Fruit fly (Drosophila melanogaster) whole organism, embryonic: ENCODE data around the gene RpL34b.

Experiments used
- Atf3 ChIP-seq: fragments of 200-800 bp; sonication (Bioruptor generic); optimal IDR thresholded peaks from 3 replicates; lab custom pipeline; 2016; ENCODE audit warnings: missing biosample characterization, missing genetic modification characterization
- BtbVII ChIP-seq: fragments of 200-800 bp; sonication (Bioruptor generic); optimal IDR thresholded peaks from 3 replicates; lab custom pipeline; 2017; ENCODE audit warnings: missing biosample characterization, mild to moderate bottlenecking, missing genetic modification characterization
- CG10366 ChIP-seq: fragments of 200-800 bp; sonication (Bioruptor generic); IDR thresholded peaks from 2 replicates; pipeline ENCODE4 v1.3.6; 2022; ENCODE audit warnings: missing biosample characterization, missing genetic modification characterization
- CG10431 ChIP-seq: fragments of 200-800 bp; sonication (Bioruptor generic); optimal IDR thresholded peaks from 3 replicates; lab custom pipeline; 2018; ENCODE audit warnings: missing biosample characterization, mild to moderate bottlenecking, missing genetic modification characterization
- CG11093 ChIP-seq: fragments of 200-800 bp; sonication (Bioruptor generic); IDR thresholded peaks from 3 replicates; pipeline ENCODE4 v1.3.6; 2022; ENCODE audit warnings: missing biosample characterization, missing genetic modification characterization
- CG11504 ChIP-seq: fragments of 200-800 bp; sonication (Bioruptor generic); optimal IDR thresholded peaks from 3 replicates; lab custom pipeline; 2019; ENCODE audit warnings: missing biosample characterization, mild to moderate bottlenecking, missing genetic modification characterization, moderate library complexity
- CG12299 ChIP-seq: fragments of 200-800 bp; sonication (Bioruptor generic); optimal IDR thresholded peaks from 2 replicates; lab custom pipeline; 2018; ENCODE audit warnings: missing biosample characterization, mild to moderate bottlenecking, missing genetic modification characterization
- CG13624 ChIP-seq: fragments of 200-800 bp; sonication (Bioruptor generic); optimal IDR thresholded peaks from 2 replicates; lab custom pipeline; 2016; ENCODE audit warnings: missing biosample characterization, missing genetic modification characterization
- CG17359 ChIP-seq: fragments of 200-800 bp; sonication (Bioruptor generic); optimal IDR thresholded peaks from 3 replicates; lab custom pipeline; 2018; ENCODE audit warnings: missing biosample characterization, mild to moderate bottlenecking, missing genetic modification characterization, moderate library complexity
- CG17568 ChIP-seq: fragments of 200-800 bp; sonication (Bioruptor generic); optimal IDR thresholded peaks from 2 replicates; lab custom pipeline; 2018; ENCODE audit warnings: missing biosample characterization, mild to moderate bottlenecking, missing genetic modification characterization, moderate library complexity
- CG18764 ChIP-seq: fragments of 200-800 bp; sonication (Bioruptor generic); optimal IDR thresholded peaks from 3 replicates; lab custom pipeline; 2016; ENCODE audit warnings: missing biosample characterization, missing genetic modification characterization
- CG34422 ChIP-seq: fragments of 200-800 bp; sonication (Bioruptor generic); IDR thresholded peaks from 3 replicates; pipeline ENCODE4 v1.3.6; 2022; ENCODE audit warnings: missing biosample characterization, missing genetic modification characterization
- CG5180 ChIP-seq: fragments of 200-800 bp; sonication (Bioruptor generic); optimal IDR thresholded peaks from 3 replicates; lab custom pipeline; 2017; ENCODE audit warnings: missing biosample characterization, missing genetic modification characterization, mild to moderate bottlenecking, moderate library complexity, missing genetic modification reagents
- CG6272 ChIP-seq: fragments of 200-800 bp; sonication (Bioruptor generic); IDR thresholded peaks from 2 replicates; pipeline ENCODE4 v1.3.6; 2022; ENCODE audit warnings: missing biosample characterization, missing genetic modification characterization
- CG6813 ChIP-seq: fragments of 200-800 bp; sonication (Bioruptor generic); optimal IDR thresholded peaks from 2 replicates; lab custom pipeline; 2017; ENCODE audit warnings: missing biosample characterization, missing genetic modification characterization, mild to moderate bottlenecking, moderate library complexity, missing genetic modification reagents
- CG7357 ChIP-seq: fragments of 200-800 bp; sonication (Bioruptor generic); IDR thresholded peaks from 3 replicates; pipeline ENCODE4 v1.3.6; 2022; ENCODE audit warnings: missing biosample characterization, missing genetic modification characterization
- CG7372 ChIP-seq: fragments of 200-800 bp; sonication (Bioruptor generic); IDR thresholded peaks from 2 replicates; pipeline ENCODE4 v1.3.6; 2022; ENCODE audit warnings: missing biosample characterization, missing genetic modification characterization
- CG7556 ChIP-seq: fragments of 200-800 bp; sonication (Bioruptor generic); optimal IDR thresholded peaks from 2 replicates; lab custom pipeline; 2017; ENCODE audit warnings: missing biosample characterization, mild to moderate bottlenecking, missing genetic modification characterization
- CG7745 ChIP-seq: fragments of 200-800 bp; sonication (Bioruptor generic); optimal IDR thresholded peaks from 2 replicates; lab custom pipeline; 2018; ENCODE audit warnings: missing biosample characterization, mild to moderate bottlenecking, missing genetic modification characterization, moderate library complexity
- CG7928 ChIP-seq: fragments of 200-800 bp; sonication (Bioruptor generic); optimal IDR thresholded peaks from 2 replicates; lab custom pipeline; 2017; ENCODE audit warnings: missing biosample characterization, mild to moderate bottlenecking, missing genetic modification characterization
- CG8281 ChIP-seq: fragments of 200-800 bp; sonication (Bioruptor generic); optimal IDR thresholded peaks from 2 replicates; lab custom pipeline; 2018; ENCODE audit warnings: missing biosample characterization, mild to moderate bottlenecking, missing genetic modification characterization, moderate library complexity
- GATAe ChIP-seq: fragments of 200-800 bp; sonication (Bioruptor generic); conservative IDR thresholded peaks from 2 replicates; pipeline ENCODE4 v1.3.6; 2022; ENCODE audit warnings: missing biosample characterization, missing genetic modification characterization
- HLH3B ChIP-seq: fragments of 200-800 bp; sonication (Bioruptor generic); IDR thresholded peaks from 2 replicates; pipeline ENCODE4 v1.3.6; 2022; ENCODE audit warnings: missing biosample characterization, missing genetic modification characterization
- Hey ChIP-seq: fragments of 200-800 bp; sonication (Bioruptor generic); optimal IDR thresholded peaks from 3 replicates; lab custom pipeline; 2018; ENCODE audit warnings: missing biosample characterization, mild to moderate bottlenecking, missing genetic modification characterization
- Max ChIP-seq: fragments of 200-800 bp; sonication (Bioruptor generic); optimal IDR thresholded peaks from 2 replicates; lab custom pipeline; 2016; ENCODE audit warnings: missing biosample characterization, mild to moderate bottlenecking, missing genetic modification characterization
- Myb ChIP-seq: fragments of 200-800 bp; sonication (Bioruptor generic); optimal IDR thresholded peaks from 2 replicates; lab custom pipeline; 2016; ENCODE audit warnings: missing biosample characterization, missing genetic modification characterization
- Opbp ChIP-seq: fragments of 200-800 bp; sonication (Bioruptor generic); IDR thresholded peaks from 3 replicates; pipeline ENCODE4 v1.3.6; 2022; ENCODE audit warnings: missing biosample characterization, missing genetic modification characterization; ENCODE audit not compliant: partially characterized antibody
- Ssrp ChIP-seq: fragments of 200-800 bp; sonication (Bioruptor generic); optimal IDR thresholded peaks from 2 replicates; lab custom pipeline; 2018; ENCODE audit warnings: missing biosample characterization, mild to moderate bottlenecking, missing genetic modification characterization, moderate library complexity
- YL-1 ChIP-seq: fragments of 200-800 bp; sonication (Bioruptor generic); optimal IDR thresholded peaks from 3 replicates; lab custom pipeline; 2017; ENCODE audit warnings: missing biosample characterization, mild to moderate bottlenecking, missing genetic modification characterization
- az2 ChIP-seq: fragments of 200-800 bp; sonication (Bioruptor generic); optimal IDR thresholded peaks from 3 replicates; lab custom pipeline; 2016; ENCODE audit warnings: missing biosample characterization, missing genetic modification characterization
- bowl ChIP-seq: fragments of 200-800 bp; sonication (Bioruptor generic); IDR thresholded peaks from 2 replicates; pipeline ENCODE4 v1.3.6; 2022; ENCODE audit warnings: missing biosample characterization, missing genetic modification characterization
- btn ChIP-seq: fragments of 200-800 bp; sonication (Bioruptor generic); optimal IDR thresholded peaks from 2 replicates; lab custom pipeline; 2016; ENCODE audit warnings: missing biosample characterization, missing genetic modification characterization
- caup ChIP-seq: fragments of 200-800 bp; sonication (Bioruptor generic); optimal IDR thresholded peaks from 3 replicates; lab custom pipeline; 2017; ENCODE audit warnings: missing biosample characterization, mild to moderate bottlenecking, missing genetic modification characterization, moderate library complexity; ENCODE audit not compliant: severe bottlenecking
- dm ChIP-seq: fragments of 200-800 bp; sonication (Bioruptor generic); optimal IDR thresholded peaks from 3 replicates; lab custom pipeline; 2016; ENCODE audit warnings: missing biosample characterization, missing genetic modification characterization
- en ChIP-seq: fragments of 200-800 bp; sonication (Bioruptor generic); optimal IDR thresholded peaks from 2 replicates; lab custom pipeline; 2016; ENCODE audit warnings: missing biosample characterization, missing genetic modification characterization
- fd64A ChIP-seq: fragments of 200-800 bp; sonication (Bioruptor generic); optimal IDR thresholded peaks from 3 replicates; lab custom pipeline; 2018; ENCODE audit warnings: missing biosample characterization, mild to moderate bottlenecking, missing genetic modification characterization
- gce ChIP-seq: fragments of 200-800 bp; sonication (Bioruptor generic); IDR thresholded peaks from 3 replicates; pipeline ENCODE4 v1.3.6; 2022; ENCODE audit warnings: missing biosample characterization, missing genetic modification characterization
- grn ChIP-seq: fragments of 200-800 bp; sonication (Bioruptor generic); optimal IDR thresholded peaks from 3 replicates; lab custom pipeline; 2017; ENCODE audit warnings: missing biosample characterization, missing genetic modification characterization
- hb ChIP-seq: fragments of 200-800 bp; sonication (Bioruptor generic); IDR thresholded peaks from 3 replicates; pipeline ENCODE4 v1.3.6; 2022; ENCODE audit warnings: missing biosample characterization, missing genetic modification characterization; ENCODE audit not compliant: partially characterized antibody
- hth ChIP-seq: fragments of >200 bp; optimal IDR thresholded peaks from 2 replicates; lab custom pipeline; 2017; ENCODE audit warnings: inconsistent platforms
- kah ChIP-seq: fragments of 200-800 bp; sonication (Bioruptor generic); optimal IDR thresholded peaks from 2 replicates; lab custom pipeline; 2018; ENCODE audit warnings: missing biosample characterization, mild to moderate bottlenecking, missing genetic modification characterization
- kni ChIP-seq: fragments of 200-800 bp; sonication (Bioruptor generic); optimal IDR thresholded peaks from 3 replicates; lab custom pipeline; 2017; ENCODE audit warnings: mild to moderate bottlenecking, missing biosample characterization, missing genetic modification reagents, missing genetic modification characterization
- pfk ChIP-seq: fragments of 200-800 bp; sonication (Bioruptor generic); optimal IDR thresholded peaks from 2 replicates; lab custom pipeline; 2018; ENCODE audit warnings: missing biosample characterization, mild to moderate bottlenecking, missing genetic modification characterization, moderate library complexity
- pros ChIP-seq: fragments of 200-800 bp; sonication (Bioruptor generic); optimal IDR thresholded peaks from 3 replicates; lab custom pipeline; 2019; ENCODE audit warnings: missing biosample characterization, mild to moderate bottlenecking, missing genetic modification characterization, moderate library complexity
- seq ChIP-seq: fragments of 200-800 bp; sonication (Bioruptor generic); IDR thresholded peaks from 2 replicates; pipeline ENCODE4 v1.3.6; 2022; ENCODE audit warnings: missing biosample characterization, missing genetic modification characterization
- shn ChIP-seq: fragments of 200-800 bp; sonication (Bioruptor generic); optimal IDR thresholded peaks from 3 replicates; lab custom pipeline; 2016; ENCODE audit warnings: missing biosample characterization, missing genetic modification characterization
- so ChIP-seq: fragments of 200-800 bp; sonication (Bioruptor generic); IDR thresholded peaks from 3 replicates; pipeline ENCODE4 v1.3.6; 2022; ENCODE audit warnings: missing biosample characterization, missing genetic modification characterization
- tna ChIP-seq: fragments of 200-800 bp; sonication (Bioruptor generic); IDR thresholded peaks from 2 replicates; pipeline ENCODE4 v1.3.6; 2022; ENCODE audit warnings: missing biosample characterization, missing genetic modification characterization; ENCODE audit not compliant: partially characterized antibody
- unc-4 ChIP-seq: fragments of 200-800 bp; sonication (Bioruptor generic); IDR thresholded peaks from 2 replicates; pipeline ENCODE4 v1.3.6; 2022; ENCODE audit warnings: missing biosample characterization, missing genetic modification characterization; ENCODE audit not compliant: partially characterized antibody
- z ChIP-seq: fragments of 200-800 bp; sonication (Bioruptor generic); IDR thresholded peaks from 3 replicates; pipeline ENCODE4 v1.3.6; 2022; ENCODE audit warnings: missing biosample characterization, missing genetic modification characterization

The RpL34b gene

dm6 chr3R:9420439-9421234 is 19.6 kb upstream of the RpL34b start (continued):
- TF ChIP-seq CG7357 (GFP tag; lab: Robert Waterston, UW) (no peak), Atf3 (no peak), YL-1 (GFP tag; lab: Kevin White, UChicago) (no peak), Ssrp (tag; lab: Kevin White, UChicago) (peak; percentile 16), pfk (GFP tag; lab: Kevin White, UChicago) (no peak), HLH3B (GFP tag; lab: Robert Waterston, UW) (0 out of 2 replicates have a peak, but pooled peaks have one; percentile 32), CG6272 (GFP tag; lab: Robert Waterston, UW) (no peak), CG7556 (GFP tag; lab: Kevin White, UChicago) (no peak), en (no peak), CG10431 (no peak), so (GFP tag; lab: Robert Waterston, UW) (no peak; the same call in 2 of the 3 replicates), pros (GFP tag; lab: Kevin White, UChicago) (no peak), CG5180 (GFP tag; lab: Kevin White, UChicago) (no peak), CG34422 (GFP tag; lab: Robert Waterston, UW) (no peak), CG11093 (no peak), fd64A (GFP tag; lab: Kevin White, UChicago) (no peak), gce (GFP tag; lab: Robert Waterston, UW) (no peak), caup (GFP tag; lab: Kevin White, UChicago) (no peak), grn (GFP tag; lab: Kevin White, UChicago) (no peak), Max (no peak), seq (no peak), GATAe (no peak), BtbVII (no peak), az2 (GFP tag; lab: Kevin White, UChicago) (no peak), tna (GFP tag; lab: Robert Waterston, UW) (no peak), CG8281 (tag; lab: Kevin White, UChicago) (no peak), CG11504 (tag; lab: Kevin White, UChicago) (peak; percentile 43), CG17568 (GFP tag; lab: Kevin White, UChicago) (no peak), CG7745 (no peak), unc-4 (GFP tag; lab: Robert Waterston, UW) (no peak), CG13624 (GFP tag; lab: Kevin White, UChicago) (no peak), CG18764 (no peak), hb (GFP tag; lab: Robert Waterston, UW) (no peak), kah (GFP tag; lab: Kevin White, UChicago) (no peak), CG7928 (GFP tag; lab: Kevin White, UChicago) (no peak), hth (no peak), Opbp (GFP tag; lab: Robert Waterston, UW) (no peak), z (GFP tag; lab: Robert Waterston, UW) (no peak), CG6813 (GFP tag; lab: Kevin White, UChicago) (no peak), CG17359 (tag; lab: Kevin White, UChicago) (peak; percentile 49), CG12299 (tag; lab: Kevin White, UChicago) (no peak), CG10366 (GFP tag; lab: Robert Waterston, UW) (no peak), CG7372 (no peak), dm (GFP tag; lab: Kevin White, UChicago) (no peak), bowl (GFP tag; lab: Robert Waterston, UW) (0 out of 2 replicates have a peak, but pooled peaks have one; percentile 34), Hey (tag; lab: Kevin White, UChicago) (no peak), Myb (no peak), btn (GFP tag; lab: Kevin White, UChicago) (no peak), shn (GFP tag; lab: Kevin White, UChicago) (no peak), kni (GFP tag; lab: Kevin White, UChicago) (no peak)
